Fruit fly (Drosophila melanogaster) whole organism, embryonic: ENCODE data around the gene CG7231.

Experiments
- CG12071 ChIP-seq: fragments of 200-800 bp; sonication (Bioruptor generic); optimal IDR thresholded peaks from 3 replicates; lab custom pipeline; 2018; ENCODE audit warnings: missing biosample characterization, mild to moderate bottlenecking, missing genetic modification characterization
- CG13894 ChIP-seq: fragments of 200-800 bp; sonication (Bioruptor generic); optimal IDR thresholded peaks from 3 replicates; lab custom pipeline; 2018; ENCODE audit warnings: missing biosample characterization, mild to moderate bottlenecking, missing genetic modification characterization, moderate library complexity
- CG4328 ChIP-seq: fragments of 200-800 bp; sonication (Bioruptor generic); optimal IDR thresholded peaks from 3 replicates; lab custom pipeline; 2017; ENCODE audit warnings: missing biosample characterization, missing genetic modification reagents, missing genetic modification characterization
- CG4820 ChIP-seq: fragments of 200-800 bp; sonication (Bioruptor generic); optimal IDR thresholded peaks from 3 replicates; lab custom pipeline; 2016; ENCODE audit warnings: missing biosample characterization, missing genetic modification characterization
- CG6854 ChIP-seq: fragments of 200-800 bp; sonication (Bioruptor generic); optimal IDR thresholded peaks from 3 replicates; lab custom pipeline; 2017; ENCODE audit warnings: missing biosample characterization, mild to moderate bottlenecking, missing genetic modification characterization
- CG7963 ChIP-seq: fragments of 200-800 bp; sonication (Bioruptor generic); IDR thresholded peaks from 3 replicates; pipeline ENCODE4 v1.3.6; 2022; ENCODE audit warnings: missing biosample characterization, missing genetic modification characterization; ENCODE audit not compliant: partially characterized antibody
- CG9727 ChIP-seq: fragments of 200-800 bp; sonication (Bioruptor generic); optimal IDR thresholded peaks from 3 replicates; lab custom pipeline; 2017; ENCODE audit warnings: missing biosample characterization, mild to moderate bottlenecking, missing genetic modification characterization
- Drgx ChIP-seq: fragments of 200-800 bp; sonication (Bioruptor generic); IDR thresholded peaks from 2 replicates; pipeline ENCODE4 v1.3.6; 2022; ENCODE audit warnings: missing biosample characterization, missing genetic modification characterization
- E2f2 ChIP-seq: fragments of 200-800 bp; sonication (Bioruptor generic); IDR thresholded peaks from 2 replicates; pipeline ENCODE4 v1.3.6; 2022; ENCODE audit warnings: missing biosample characterization, missing genetic modification characterization
- Fer3 ChIP-seq: fragments of 200-800 bp; sonication (Bioruptor generic); optimal IDR thresholded peaks from 2 replicates; lab custom pipeline; 2018; ENCODE audit warnings: missing biosample characterization, mild to moderate bottlenecking, missing genetic modification characterization, moderate library complexity
- H15 ChIP-seq: fragments of 200-800 bp; sonication (Bioruptor generic); IDR thresholded peaks from 3 replicates; pipeline ENCODE4 v1.3.6; 2022; ENCODE audit warnings: missing biosample characterization, missing genetic modification characterization
- Hand ChIP-seq: fragments of 200-800 bp; sonication (Bioruptor generic); optimal IDR thresholded peaks from 2 replicates; lab custom pipeline; 2017; ENCODE audit warnings: mild to moderate bottlenecking, missing biosample characterization, missing genetic modification reagents, missing genetic modification characterization
- Med ChIP-seq: fragments of 200-800 bp; sonication (Bioruptor generic); peaks from one replicate; lab custom pipeline; 2016; ENCODE audit warnings: missing biosample characterization, missing genetic modification characterization, mild to moderate bottlenecking, inconsistent platforms, moderate library complexity
- NK7.1 ChIP-seq: fragments of 200-800 bp; sonication (Bioruptor generic); optimal IDR thresholded peaks from 3 replicates; lab custom pipeline; 2016; ENCODE audit warnings: missing biosample characterization, missing genetic modification characterization
- NfI ChIP-seq: fragments of 200-800 bp; sonication (Bioruptor generic); optimal IDR thresholded peaks from 3 replicates; lab custom pipeline; 2018; ENCODE audit warnings: missing biosample characterization, mild to moderate bottlenecking, missing genetic modification characterization, moderate library complexity
- Opbp ChIP-seq: fragments of 200-800 bp; sonication (Bioruptor generic); IDR thresholded peaks from 3 replicates; pipeline ENCODE4 v1.3.6; 2022; ENCODE audit warnings: missing biosample characterization, missing genetic modification characterization; ENCODE audit not compliant: partially characterized antibody
- Poxn ChIP-seq: fragments of 200-800 bp; sonication (Bioruptor generic); IDR thresholded peaks from 2 replicates; pipeline ENCODE4 v1.3.6; 2022; ENCODE audit warnings: missing biosample characterization, missing genetic modification characterization
- ab ChIP-seq: fragments of 200-800 bp; sonication (Bioruptor generic); optimal IDR thresholded peaks from 2 replicates; lab custom pipeline; 2016; ENCODE audit warnings: missing biosample characterization, missing genetic modification characterization
- ara ChIP-seq: fragments of 200-800 bp; sonication (Bioruptor generic); IDR thresholded peaks from 2 replicates; pipeline ENCODE4 v1.3.6; 2022; ENCODE audit warnings: missing biosample characterization, missing genetic modification characterization
- bsh ChIP-seq, 2 experiments: fragments of 200-800 bp; sonication (Bioruptor generic); optimal IDR thresholded peaks; 2 replicates each; lab custom pipeline; 2017 to 2018; ENCODE audit warnings: mild to moderate bottlenecking in 2 of 2, missing biosample characterization in 2 of 2, missing genetic modification characterization in 2 of 2, moderate library complexity in 1 of 2
- dimm ChIP-seq: fragments of 200-800 bp; sonication (Bioruptor generic); IDR thresholded peaks from 2 replicates; pipeline ENCODE4 v1.3.6; 2022; ENCODE audit warnings: missing biosample characterization, missing genetic modification characterization
- dpn ChIP-seq, 2 experiments: fragments of 200-800 bp; sonication (Bioruptor generic); optimal IDR thresholded peaks; 3 replicates each; lab custom pipeline; 2016; ENCODE audit warnings: missing biosample characterization in 2 of 2, missing genetic modification characterization in 2 of 2
- grau ChIP-seq: fragments of 200-800 bp; optimal IDR thresholded peaks from 3 replicates; lab custom pipeline; 2019; ENCODE audit warnings: missing biosample characterization, mild to moderate bottlenecking, missing genetic modification characterization, moderate library complexity
- gsb ChIP-seq: fragments of 200-800 bp; sonication (Bioruptor generic); IDR thresholded peaks from 2 replicates; pipeline ENCODE4 v1.3.6; 2022; ENCODE audit warnings: missing biosample characterization, missing genetic modification characterization
- her ChIP-seq: fragments of 200-800 bp; sonication (Bioruptor generic); optimal IDR thresholded peaks from 2 replicates; lab custom pipeline; 2016; ENCODE audit warnings: missing biosample characterization, missing genetic modification characterization
- inv ChIP-seq: fragments of 200-800 bp; sonication (Bioruptor generic); IDR thresholded peaks from 2 replicates; pipeline ENCODE4 v1.3.6; 2022; ENCODE audit warnings: missing biosample characterization, missing genetic modification characterization; ENCODE audit not compliant: partially characterized antibody
- nerfin-2 ChIP-seq: fragments of 200-800 bp; sonication (Bioruptor generic); IDR thresholded peaks from 2 replicates; pipeline ENCODE4 v1.3.6; 2022; ENCODE audit warnings: missing biosample characterization, missing genetic modification characterization; ENCODE audit not compliant: partially characterized antibody
- odd ChIP-seq: fragments of 200-800 bp; sonication (Bioruptor generic); optimal IDR thresholded peaks from 2 replicates; lab custom pipeline; 2017; ENCODE audit warnings: missing biosample characterization, mild to moderate bottlenecking, missing genetic modification characterization
- sr ChIP-seq: fragments of 200-800 bp; sonication (Bioruptor generic); IDR thresholded peaks from 3 replicates; pipeline ENCODE4 v1.3.6; 2022; ENCODE audit warnings: missing biosample characterization, missing genetic modification characterization
- tin ChIP-seq: fragments of 200-800 bp; sonication (Bioruptor generic); optimal IDR thresholded peaks from 3 replicates; lab custom pipeline; 2016; ENCODE audit warnings: missing biosample characterization, missing genetic modification characterization
- usp ChIP-seq: fragments of >200 bp; optimal IDR thresholded peaks from 2 replicates; lab custom pipeline; 2017; ENCODE audit warnings: missing biosample characterization, missing genetic modification characterization
- vnd ChIP-seq: fragments of 200-800 bp; sonication (Bioruptor generic); IDR thresholded peaks from 3 replicates; pipeline ENCODE4 v1.3.6; 2022; ENCODE audit warnings: missing biosample characterization, missing genetic modification characterization; ENCODE audit not compliant: partially characterized antibody

CG7231 gene

DNA sequence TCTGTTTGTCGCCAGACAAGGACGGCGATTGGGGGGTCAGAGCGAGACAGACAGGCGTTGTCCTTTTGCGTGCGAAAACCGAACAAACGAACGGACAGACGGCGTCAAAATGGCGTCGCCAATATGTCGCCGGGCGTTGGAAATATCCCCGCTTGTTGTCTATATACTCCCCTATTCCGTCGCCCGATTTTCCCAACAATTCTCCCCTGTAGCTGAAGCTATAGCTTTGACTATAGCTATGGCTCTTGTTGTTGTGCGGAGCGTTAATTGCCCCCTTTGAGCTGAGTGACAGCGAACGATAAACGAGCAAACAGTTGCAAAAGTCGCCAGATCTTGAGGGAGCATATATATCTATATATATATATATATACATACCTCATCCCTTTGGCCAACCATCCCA, 39.6 kb upstream of the CG7231 start:
- TF ChIP-seq CG13894 (tag; lab: Kevin White, UChicago) (peak; percentile 98), ara (GFP tag; lab: Robert Waterston, UW) (no peak), her (GFP tag; lab: Kevin White, UChicago) (no peak), Hand (GFP tag; lab: Kevin White, UChicago) (no peak)

DNA sequence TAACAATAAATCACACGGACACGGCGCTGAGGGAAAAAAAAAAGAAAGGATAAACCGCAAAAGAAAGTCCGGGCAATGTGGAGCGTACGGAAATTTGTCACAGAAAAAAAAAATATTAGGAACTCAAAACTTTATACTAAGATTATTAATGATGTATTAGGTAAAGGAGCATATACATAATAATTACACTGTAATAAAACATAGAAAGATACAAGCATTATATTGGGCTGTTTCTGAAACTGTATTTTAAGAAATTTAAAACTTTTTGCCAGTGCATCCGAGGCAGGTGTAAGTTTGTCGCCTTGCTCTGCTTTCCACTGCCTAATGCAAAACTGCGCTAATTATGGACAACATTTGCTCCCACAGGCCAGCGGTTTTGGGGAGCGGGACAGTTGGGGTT, 38.7 kb upstream of the CG7231 start:
- TF ChIP-seq Drgx (GFP tag; lab: Robert Waterston, UW) (0 out of 2 replicates have a peak, but pooled peaks have one; percentile 15), CG4328 (GFP tag; lab: Kevin White, UChicago) (no peak)

DNA sequence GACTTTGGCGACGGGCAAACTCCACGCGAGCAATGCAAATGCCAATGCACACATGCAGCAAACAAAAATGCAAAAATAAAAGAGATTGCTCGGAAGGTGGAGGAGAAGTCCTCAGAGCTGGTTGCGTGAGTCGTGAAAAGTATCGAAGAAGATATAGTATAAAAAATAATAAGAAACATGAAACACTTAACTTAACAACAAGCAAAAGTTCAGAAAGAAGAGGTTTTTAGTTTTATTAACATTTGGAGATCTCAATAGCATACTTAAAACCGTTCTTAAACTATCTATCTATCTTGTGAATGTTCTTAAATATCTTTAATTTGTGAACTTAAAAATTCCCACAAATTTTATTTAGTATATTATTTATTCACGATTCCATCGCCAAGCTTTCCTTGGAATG, 34.7 kb upstream of the CG7231 start:
- peak; percentile 68 for TF ChIP-seq Drgx (GFP tag; lab: Robert Waterston, UW)
- no peak for TF ChIP-seq usp (GFP tag; lab: Kevin White, UChicago)

DNA sequence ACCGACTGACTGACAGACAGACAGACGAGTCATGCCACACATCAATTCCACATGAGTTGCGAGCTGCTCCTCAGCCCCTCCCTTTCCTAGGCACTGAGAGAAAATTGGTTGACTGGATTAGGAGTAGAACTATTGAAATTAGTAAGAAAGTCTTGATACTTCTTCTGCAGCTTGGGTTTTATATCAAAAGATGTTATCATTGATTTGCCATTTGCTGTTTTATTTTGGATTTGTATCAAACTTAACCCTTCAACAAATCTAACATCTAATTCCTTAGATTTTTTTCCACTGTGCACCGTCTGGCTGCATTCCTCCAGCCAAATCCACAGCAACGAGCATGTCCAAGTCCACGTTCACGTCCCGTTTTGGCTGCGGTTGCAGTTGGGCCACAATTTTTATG, 34.0 kb upstream of the CG7231 start:
- no peak for TF ChIP-seq dimm (GFP tag; lab: Robert Waterston, UW)
- no peak for TF ChIP-seq Poxn
- peak in 1 of 2 experiments; percentile 45 for TF ChIP-seq bsh (GFP tag; optimal IDR thresholded peaks at IDR 0.05; lab: Kevin White, UChicago)
- TF ChIP-seq vnd (GFP tag; lab: Robert Waterston, UW): no peak
- peak; percentile 89 for TF ChIP-seq Drgx (GFP tag; lab: Robert Waterston, UW)

DNA sequence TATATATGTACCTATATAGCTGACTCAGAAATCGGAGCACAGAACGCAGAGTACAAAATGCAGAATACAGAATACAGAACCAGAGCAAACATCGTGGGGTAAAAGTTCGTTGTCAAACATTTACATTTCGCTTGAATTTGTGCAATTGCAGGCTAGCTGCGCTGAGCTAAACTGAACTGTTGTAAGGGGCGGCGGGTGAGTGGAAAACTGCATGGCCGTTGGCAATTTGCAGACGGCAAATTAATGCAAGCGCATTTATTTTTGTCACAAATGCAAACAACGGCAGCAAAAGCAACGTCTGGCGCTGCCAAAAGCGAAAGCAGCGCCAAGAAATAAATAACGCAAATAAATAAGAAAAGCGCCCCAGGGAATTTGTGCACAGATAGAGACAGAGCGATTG, 31.8 kb upstream of the CG7231 start:
- TF ChIP-seq NfI (GFP tag; lab: Kevin White, UChicago) (no peak), CG12071 (no peak), tin (GFP tag; lab: Kevin White, UChicago) (no peak), dpn (GFP tag; optimal IDR thresholded peaks at IDR 0.05; lab: Kevin White, UChicago) (no peak), ab (GFP tag; lab: Kevin White, UChicago) (no peak), odd (GFP tag; lab: Kevin White, UChicago) (no peak), CG4820 (GFP tag; lab: Kevin White, UChicago) (no peak), H15 (GFP tag; lab: Robert Waterston, UW) (no peak), Opbp (no peak), Fer3 (no peak), Med (no peak), nerfin-2 (GFP tag; lab: Robert Waterston, UW) (no peak), CG9727 (GFP tag; lab: Kevin White, UChicago) (no peak), CG7963 (no peak), sr (no peak), CG6854 (no peak), NK7.1 (GFP tag; lab: Kevin White, UChicago) (no peak)

DNA sequence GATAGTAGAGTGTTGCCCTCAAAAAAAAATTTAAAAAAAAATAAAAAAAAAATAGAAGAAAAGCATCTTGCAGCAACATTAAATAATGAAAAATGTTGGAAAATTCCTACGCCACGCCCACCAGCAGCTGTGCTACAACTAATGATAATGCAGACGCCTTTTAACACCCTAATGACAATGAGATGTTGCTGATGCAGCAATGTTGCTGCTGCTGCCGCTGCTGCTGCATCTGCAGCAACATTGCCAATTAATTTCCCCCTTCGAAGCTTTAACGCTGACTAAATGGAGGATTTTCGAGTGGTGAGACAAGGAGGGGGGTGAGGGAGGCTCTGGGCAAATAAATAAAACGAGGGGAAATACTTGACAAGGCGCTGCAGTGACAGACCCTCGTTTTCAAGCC, 31.4 kb upstream of the CG7231 start:
- TF ChIP-seq E2f2 (no peak), grau (tag; lab: Kevin White, UChicago) (no peak), inv (no peak), gsb (no peak)
